Worm (Caenorhabditis elegans): ENCODE measurements around the gene F47C12.8.

- TF ChIP-seq lin-39 (tag; optimal IDR thresholded peaks at IDR 0.05) (no peak), nhr-6 (tag; optimal IDR thresholded peaks at IDR 0.05) (no peak), F44E2.7 (GFP tag; IDR thresholded peaks at IDR 0.05) (no peak), mxl-3 (GFP tag; optimal IDR thresholded peaks at IDR 0.05) (no peak), nhr-11 (tag; optimal IDR thresholded peaks at IDR 0.05) (no peak), madf-9 (GFP tag; conservative IDR thresholded peaks at IDR 0.05) (no peak), lin-29 (GFP tag; IDR thresholded peaks at IDR 0.05) (no peak), snpc-1.2 (GFP tag; IDR thresholded peaks at IDR 0.05) (no peak), ama-1 (optimal IDR thresholded peaks at IDR 0.05) (no peak), lin-15B (tag; optimal IDR thresholded peaks at IDR 0.05) (no peak), nhr-77 (tag; optimal IDR thresholded peaks at IDR 0.05) (no peak)
Observed at ce11 chrIV:3993292-3993691, 5.1 kb downstream of the F47C12.8 start, which contains the start of gene F47C12.6.
